Worm (Caenorhabditis elegans) whole organism, L4 larva: ENCODE data around the gene ptr-14.

Experiments
- D1046.2 ChIP-seq: fragments of 200-800 bp; sonication (Bioruptor generic); IDR thresholded peaks from 2 replicates; pipeline ENCODE4 v1.3.6; 2022; ENCODE audit warnings: missing genetic modification characterization, missing compliant biosample characterization
- F10B5.3 ChIP-seq: sonication (generic microtip); optimal IDR thresholded peaks from 2 replicates; lab custom pipeline; 2016; ENCODE audit warnings: mild to moderate bottlenecking, missing genetic modification characterization, missing compliant biosample characterization
- T20F7.1 ChIP-seq: fragments of 200-800 bp; sonication (Bioruptor generic); optimal IDR thresholded peaks from 2 replicates; lab custom pipeline; 2018; ENCODE audit warnings: mild to moderate bottlenecking, missing genetic modification characterization, missing compliant biosample characterization
- Y48G9A.11 ChIP-seq: fragments of 200-800 bp; sonication (Bioruptor generic); IDR thresholded peaks from 2 replicates; pipeline ENCODE4 v1.3.6; 2022; ENCODE audit warnings: missing genetic modification reagents, missing genetic modification characterization, missing compliant biosample characterization
- Y5F2A.4 ChIP-seq: fragments of 200-800 bp; sonication (Bioruptor generic); optimal IDR thresholded peaks from 2 replicates; lab custom pipeline; 2018; ENCODE audit warnings: mild to moderate bottlenecking, missing genetic modification characterization, missing compliant biosample characterization
- ama-1 ChIP-seq: fragments of 150-350 bp; optimal IDR thresholded peaks from 2 replicates; lab custom pipeline; 2014; ENCODE audit warnings: inconsistent platforms, mixed read lengths
- ceh-32 ChIP-seq: sonication (generic microtip); optimal IDR thresholded peaks from 2 replicates; lab custom pipeline; 2016; ENCODE audit warnings: mild to moderate bottlenecking, missing genetic modification characterization, missing compliant biosample characterization; ENCODE audit not compliant: poor library complexity
- ces-1 ChIP-seq: fragments of 150-350 bp; sonication (generic microtip); optimal IDR thresholded peaks from 4 replicates; lab custom pipeline; 2014; ENCODE audit warnings: missing biosample characterization, missing genetic modification reagents, missing genetic modification characterization
- cey-2 ChIP-seq: sonication (generic microtip); optimal IDR thresholded peaks from 3 replicates; lab custom pipeline; 2017; ENCODE audit warnings: missing genetic modification characterization, mild to moderate bottlenecking, missing compliant biosample characterization, antibody characterized with exemption, borderline replicate concordance; ENCODE audit not compliant: insufficient read depth
- daf-12 ChIP-seq: fragments of 150-350 bp; optimal IDR thresholded peaks from 2 replicates; lab custom pipeline; 2014; ENCODE audit warnings: missing biosample characterization, missing genetic modification reagents, missing genetic modification characterization
- daf-16 ChIP-seq, 3 experiments: sonication (generic microtip); optimal IDR thresholded peaks; 2 replicates each; lab custom pipeline; 2016 to 2017; ENCODE audit warnings: missing genetic modification characterization in 3 of 3, missing genetic modification reagents in 3 of 3, mild to moderate bottlenecking in 2 of 3, missing compliant biosample characterization in 2 of 3, missing biosample characterization in 1 of 3, moderate library complexity in 1 of 3
- daf-8 ChIP-seq: fragments of 200-800 bp; sonication (Bioruptor generic); IDR thresholded peaks from 2 replicates; pipeline ENCODE4 v1.3.6; 2022; ENCODE audit warnings: missing genetic modification characterization, missing compliant biosample characterization
- dmd-6 ChIP-seq: fragments of 200-800 bp; sonication (Bioruptor generic); IDR thresholded peaks from 2 replicates; pipeline ENCODE4 v1.3.6; 2022; ENCODE audit warnings: missing genetic modification reagents, missing genetic modification characterization, missing compliant biosample characterization
- dmd-9 ChIP-seq: fragments of 200-800 bp; sonication (Bioruptor generic); IDR thresholded peaks from 2 replicates; pipeline ENCODE4 v1.3.6; 2022; ENCODE audit warnings: missing genetic modification reagents, missing genetic modification characterization, missing compliant biosample characterization
- egl-43 ChIP-seq: fragments of 200-800 bp; sonication (Bioruptor generic); IDR thresholded peaks from 2 replicates; pipeline ENCODE4 v1.3.6; 2022; ENCODE audit warnings: missing genetic modification reagents, missing genetic modification characterization, missing compliant biosample characterization
- fos-1 ChIP-seq: fragments of 150-350 bp; optimal IDR thresholded peaks from 2 replicates; lab custom pipeline; 2014; ENCODE audit warnings: missing biosample characterization, missing genetic modification characterization
- gei-8 ChIP-seq: fragments of 200-800 bp; sonication (Bioruptor generic); optimal IDR thresholded peaks from 2 replicates; lab custom pipeline; 2018; ENCODE audit warnings: mild to moderate bottlenecking, missing genetic modification characterization, missing compliant biosample characterization
- hif-1 ChIP-seq, 2 experiments: sonication (generic microtip); optimal IDR thresholded peaks; 2 replicates each; lab custom pipeline; 2016 to 2017; ENCODE audit warnings: missing compliant biosample characterization in 2 of 2, missing genetic modification characterization in 2 of 2, missing genetic modification reagents in 2 of 2, missing genotype in 2 of 2, mild to moderate bottlenecking in 1 of 2
- hlh-30 ChIP-seq: sonication (generic microtip); optimal IDR thresholded peaks from 2 replicates; lab custom pipeline; 2017; ENCODE audit warnings: antibody characterized with exemption, mild to moderate bottlenecking, missing genetic modification characterization, missing compliant biosample characterization; ENCODE audit not compliant: insufficient read depth
- jun-1 ChIP-seq: fragments of 150-350 bp; optimal IDR thresholded peaks from 2 replicates; lab custom pipeline; 2014; ENCODE audit warnings: missing biosample characterization, missing genetic modification reagents, missing genetic modification characterization
- lim-7 ChIP-seq: fragments of 200-800 bp; sonication (Bioruptor generic); IDR thresholded peaks from 2 replicates; pipeline ENCODE4 v1.3.6; 2022; ENCODE audit warnings: missing genetic modification characterization, missing compliant biosample characterization
- lin-13 ChIP-seq: fragments of 150-350 bp; optimal IDR thresholded peaks from 2 replicates; lab custom pipeline; 2014; ENCODE audit warnings: missing biosample characterization, missing genetic modification reagents, missing genetic modification characterization
- lin-38 ChIP-seq: fragments of 200-800 bp; sonication (Bioruptor generic); IDR thresholded peaks from 2 replicates; pipeline ENCODE4 v1.3.6; 2022; ENCODE audit warnings: missing genetic modification reagents, missing genetic modification characterization, missing compliant biosample characterization
- lin-39 ChIP-seq: fragments of 150-350 bp; optimal IDR thresholded peaks from 2 replicates; lab custom pipeline; 2014; ENCODE audit warnings: missing biosample characterization, missing genetic modification reagents, missing genetic modification characterization
- lir-3 ChIP-seq: sonication (generic microtip); optimal IDR thresholded peaks from 2 replicates; lab custom pipeline; 2016; ENCODE audit warnings: mild to moderate bottlenecking, missing genetic modification characterization, missing compliant biosample characterization
- madf-9 ChIP-seq: fragments of 200-800 bp; sonication (Bioruptor generic); conservative IDR thresholded peaks from 2 replicates; pipeline ENCODE4 v1.3.6; 2022; ENCODE audit warnings: missing genetic modification reagents, missing genetic modification characterization, missing compliant biosample characterization
- mdl-1 ChIP-seq, 2 experiments: fragments of 150-350 bp in 1 of 2; sonication (generic microtip) in 1 of 2; optimal IDR thresholded peaks; 2 replicates each; lab custom pipeline; 2014 to 2017; ENCODE audit warnings: missing biosample characterization in 2 of 2, missing genetic modification characterization in 2 of 2
- mes-2 ChIP-seq: sonication (generic microtip); optimal IDR thresholded peaks from 2 replicates; lab custom pipeline; 2016; ENCODE audit warnings: missing genotype, mild to moderate bottlenecking, missing genetic modification characterization, missing compliant biosample characterization; ENCODE audit not compliant: poor library complexity, severe bottlenecking
- mxl-3 ChIP-seq: fragments of 200-800 bp; sonication (Bioruptor generic); optimal IDR thresholded peaks from 2 replicates; lab custom pipeline; 2018; ENCODE audit warnings: mild to moderate bottlenecking, missing genetic modification characterization, missing compliant biosample characterization
- nhr-10 ChIP-seq: fragments of 150-350 bp; optimal IDR thresholded peaks from 2 replicates; lab custom pipeline; 2014; ENCODE audit warnings: missing biosample characterization, missing genetic modification characterization
- nhr-102 ChIP-seq: sonication (generic microtip); optimal IDR thresholded peaks from 2 replicates; lab custom pipeline; 2016; ENCODE audit warnings: mild to moderate bottlenecking, missing genetic modification characterization, moderate library complexity, missing compliant biosample characterization
- nhr-11 ChIP-seq: fragments of 150-350 bp; optimal IDR thresholded peaks from 2 replicates; lab custom pipeline; 2014; ENCODE audit warnings: missing biosample characterization, missing genetic modification characterization
- nhr-111 ChIP-seq: fragments of 200-800 bp; sonication (Bioruptor generic); optimal IDR thresholded peaks from 2 replicates; lab custom pipeline; 2018; ENCODE audit warnings: mild to moderate bottlenecking, missing genetic modification characterization, missing compliant biosample characterization
- nhr-28 ChIP-seq: fragments of 150-350 bp; optimal IDR thresholded peaks from 2 replicates; lab custom pipeline; 2014; ENCODE audit warnings: missing biosample characterization, missing genetic modification characterization
- nhr-41 ChIP-seq: fragments of 200-800 bp; sonication (Bioruptor generic); IDR thresholded peaks from 2 replicates; pipeline ENCODE4 v1.3.6; 2022; ENCODE audit warnings: missing genetic modification reagents, missing genetic modification characterization, missing compliant biosample characterization
- nhr-42 ChIP-seq: fragments of 200-800 bp; sonication (Bioruptor generic); IDR thresholded peaks from 2 replicates; pipeline ENCODE4 v1.3.6; 2022; ENCODE audit warnings: missing genetic modification characterization, missing compliant biosample characterization
- nhr-76 ChIP-seq: fragments of 150-350 bp; optimal IDR thresholded peaks from 2 replicates; lab custom pipeline; 2014; ENCODE audit warnings: missing biosample characterization, missing genetic modification characterization
- rbr-2 ChIP-seq: sonication (generic microtip); optimal IDR thresholded peaks from 2 replicates; lab custom pipeline; 2016; ENCODE audit warnings: missing genotype, missing genetic modification characterization, missing compliant biosample characterization
- sdz-12 ChIP-seq: fragments of 200-800 bp; sonication (Bioruptor generic); optimal IDR thresholded peaks from 2 replicates; lab custom pipeline; 2018; ENCODE audit warnings: mild to moderate bottlenecking, missing genetic modification characterization, missing compliant biosample characterization
- spr-1 ChIP-seq: sonication (generic microtip); optimal IDR thresholded peaks from 2 replicates; lab custom pipeline; 2016; ENCODE audit warnings: mild to moderate bottlenecking, missing genetic modification characterization, missing compliant biosample characterization
- unc-39 ChIP-seq: sonication (generic microtip); optimal IDR thresholded peaks from 2 replicates; lab custom pipeline; 2017; ENCODE audit warnings: missing biosample characterization, missing genetic modification characterization
- unc-62 ChIP-seq, 3 experiments: fragments of 150-350 bp in 1 of 3; sonication (generic microtip); optimal IDR thresholded peaks in 2 of 3; peaks in 1 of 3; 1 replicate in 1 of 3; 2 replicates in 2 of 3; lab custom pipeline; 2014 to 2017; ENCODE audit warnings: missing biosample characterization in 3 of 3, missing genetic modification characterization in 3 of 3, missing genetic modification reagents in 3 of 3, missing genotype in 1 of 3
- ztf-7 ChIP-seq: fragments of 150-350 bp; optimal IDR thresholded peaks from 2 replicates; lab custom pipeline; 2014; ENCODE audit warnings: missing biosample characterization, missing genetic modification characterization

ptr-14 gene

DNA sequence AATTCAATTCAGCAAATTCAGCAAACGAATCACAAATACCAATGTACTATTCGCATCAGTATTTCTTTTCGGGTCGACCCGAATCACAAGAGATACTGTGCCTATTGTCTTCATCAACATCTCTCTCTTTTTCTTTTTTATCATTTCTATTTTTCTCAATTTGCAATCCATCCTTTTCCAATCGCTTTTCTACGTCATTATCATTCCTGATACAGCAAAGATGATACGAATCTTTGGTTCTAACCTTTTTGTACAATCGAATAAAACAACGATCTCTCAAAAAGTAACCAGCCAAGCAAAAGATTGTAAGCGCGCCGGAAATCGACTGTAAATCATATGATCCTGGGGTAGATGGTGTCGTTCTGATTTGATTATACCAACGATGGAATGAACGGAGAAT is 5.3 kb upstream of the ptr-14 start:
- TF ChIP-seq sdz-12 (GFP tag; lab: Kevin White, UChicago) = no peak
- TF ChIP-seq nhr-28 (tag; lab: Kevin White, UChicago) = peak; percentile 48
- TF ChIP-seq lin-38 = no peak
- no peak for TF ChIP-seq F10B5.3 (tag; lab: Kevin White, UChicago)
- TF ChIP-seq nhr-42 (GFP tag; lab: Robert Waterston, UW) = no peak
- TF ChIP-seq ceh-32 (tag; lab: Kevin White, UChicago) = no peak
- TF ChIP-seq dmd-6 (GFP tag; lab: Robert Waterston, UW) = peak; percentile 11; the same call in 1 of the 2 replicates
- no peak for TF ChIP-seq dmd-9
- no peak for TF ChIP-seq mdl-1 (tag; optimal IDR thresholded peaks at IDR 0.05; lab: Kevin White, UChicago)
- no peak for TF ChIP-seq Y48G9A.11 (GFP tag; lab: Robert Waterston, UW)
- no peak for TF ChIP-seq fos-1 (tag; lab: Kevin White, UChicago)
- TF ChIP-seq lim-7 (GFP tag; lab: Robert Waterston, UW) = no peak
- no peak for TF ChIP-seq ama-1
- TF ChIP-seq nhr-76 (tag; lab: Kevin White, UChicago) = peak; percentile 39
- no peak for TF ChIP-seq jun-1 (tag; lab: Kevin White, UChicago)
- no peak for TF ChIP-seq nhr-10 (tag; lab: Kevin White, UChicago)
- TF ChIP-seq ces-1 (GFP tag; lab: Kevin White, UChicago) = no peak
- no peak for TF ChIP-seq nhr-41

DNA sequence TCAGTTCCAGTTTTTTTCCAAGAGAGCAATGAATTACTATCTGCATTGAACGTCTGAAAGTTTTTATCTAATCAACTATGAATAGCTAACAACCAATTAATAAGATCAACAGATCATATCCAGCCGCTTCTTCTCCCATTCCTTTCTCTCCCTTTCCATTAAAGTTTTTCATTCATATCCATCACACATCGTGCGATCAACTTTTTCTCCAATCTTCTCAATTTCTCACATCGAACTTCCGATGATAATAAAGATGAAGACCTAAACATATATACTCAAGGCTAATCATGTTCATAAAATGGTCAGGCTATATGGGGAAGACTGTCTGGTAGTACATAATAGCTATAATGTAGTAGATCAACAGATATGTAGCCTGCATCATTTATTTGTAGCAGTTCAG is 2.9 kb upstream of the ptr-14 start:
- no peak for TF ChIP-seq jun-1 (tag; lab: Kevin White, UChicago)
- TF ChIP-seq lir-3 = no peak
- no peak for TF ChIP-seq lin-13 (GFP tag; lab: Kevin White, UChicago)
- no peak for TF ChIP-seq nhr-111 (GFP tag; lab: Kevin White, UChicago)
- no peak for TF ChIP-seq unc-39 (tag; lab: Kevin White, UChicago)
- TF ChIP-seq nhr-11 = no peak
- TF ChIP-seq nhr-102 = no peak
- TF ChIP-seq egl-43 (GFP tag; lab: Robert Waterston, UW) = no peak

DNA sequence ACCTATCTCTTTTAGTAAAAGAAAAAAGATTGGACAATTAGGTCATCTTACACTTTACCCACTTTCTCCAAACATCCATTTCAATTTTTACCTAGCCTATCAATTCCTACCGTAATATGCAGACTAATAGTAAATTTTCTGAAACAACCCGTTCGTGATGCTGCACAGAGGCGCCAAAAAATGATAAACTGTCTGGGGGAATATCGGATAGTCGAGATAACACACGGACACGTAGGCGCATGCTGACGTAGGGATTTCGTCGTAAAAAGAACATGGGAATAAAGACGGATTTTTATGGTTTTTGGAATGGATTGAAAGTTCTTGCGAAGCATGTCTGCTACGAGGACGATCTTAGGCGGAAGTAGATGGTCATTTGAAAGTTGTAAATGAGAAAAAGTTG is 1.1 kb downstream of the ptr-14 start:
- TF ChIP-seq unc-62 (GFP tag; optimal IDR thresholded peaks at IDR 0.05 in 1 of 2; lab: Kevin White, UChicago) (peak in 1 of 2 experiments; percentile 78), unc-62 (tag; optimal IDR thresholded peaks at IDR 0.05; lab: Kevin White, UChicago) (no peak), Y5F2A.4 (GFP tag; lab: Kevin White, UChicago) (no peak), gei-8 (GFP tag; lab: Kevin White, UChicago) (no peak), mxl-3 (GFP tag; lab: Kevin White, UChicago) (peak; percentile 37), daf-8 (no peak), madf-9 (GFP tag; lab: Robert Waterston, UW) (no peak), lin-39 (tag; lab: Kevin White, UChicago) (no peak), D1046.2 (GFP tag; lab: Robert Waterston, UW) (no peak)
- TF ChIP-seq, all 104 proteins: peak for 2

DNA sequence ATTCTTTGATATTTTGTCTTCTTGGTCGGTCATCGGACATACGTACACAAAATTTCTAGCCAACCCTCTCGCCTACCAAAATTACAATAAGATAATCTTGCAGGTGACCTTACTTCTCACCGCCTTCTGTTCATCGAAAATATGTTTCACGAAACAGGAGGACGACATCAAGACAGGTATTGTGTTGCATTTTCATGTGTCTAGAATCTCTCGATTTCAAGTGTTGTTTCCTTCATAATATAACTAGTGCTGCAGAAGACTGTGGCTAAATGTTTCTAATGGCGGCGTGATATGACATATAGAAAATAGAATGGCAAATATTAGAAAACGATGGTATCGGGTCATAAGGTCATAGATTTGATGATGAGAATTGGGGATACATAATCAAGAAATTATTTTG is 1.9 kb downstream of the ptr-14 start:
- no peak for TF ChIP-seq daf-16 (GFP tag; optimal IDR thresholded peaks at IDR 0.05; lab: Kevin White, UChicago)
- TF ChIP-seq daf-16 (tag; optimal IDR thresholded peaks at IDR 0.05; lab: Kevin White, UChicago) = no peak
- TF ChIP-seq spr-1 = no peak
- TF ChIP-seq cey-2 (tag; lab: Kevin White, UChicago) = peak; percentile 2
- TF ChIP-seq mxl-3 (GFP tag; lab: Kevin White, UChicago) = no peak
- TF ChIP-seq nhr-28 (tag; lab: Kevin White, UChicago) = no peak
- TF ChIP-seq mdl-1 (tag; optimal IDR thresholded peaks at IDR 0.05; lab: Kevin White, UChicago) = no peak
- TF ChIP-seq nhr-102 = no peak
- TF ChIP-seq rbr-2 (tag; lab: Kevin White, UChicago) = no peak
- no peak for TF ChIP-seq mes-2 (tag; lab: Kevin White, UChicago)
- no peak for TF ChIP-seq T20F7.1 (GFP tag; lab: Kevin White, UChicago)
- no peak for TF ChIP-seq daf-12 (tag; lab: Kevin White, UChicago)
- no peak for TF ChIP-seq ztf-7 (tag; lab: Kevin White, UChicago)
- TF ChIP-seq lim-7 (GFP tag; lab: Robert Waterston, UW) = no peak
- TF ChIP-seq unc-62 (GFP tag; optimal IDR thresholded peaks at IDR 0.05 in 1 of 2; lab: Kevin White, UChicago) = peak in 1 of 2 experiments; percentile 92
- TF ChIP-seq unc-62 (tag; optimal IDR thresholded peaks at IDR 0.05; lab: Kevin White, UChicago) = no peak
- TF ChIP-seq lin-38 = no peak
- peak; percentile 19 for TF ChIP-seq hlh-30
- no peak for TF ChIP-seq hif-1 (tag; optimal IDR thresholded peaks at IDR 0.05; lab: Kevin White, UChicago)
